Fruit fly (Drosophila melanogaster) whole organism, prepupa: ENCODE data around the gene bru3.

Experiments used
- Blimp-1 ChIP-seq: fragments of 200-800 bp; sonication (Bioruptor generic); optimal IDR thresholded peaks from 3 replicates; lab custom pipeline; 2017; ENCODE audit warnings: missing biosample characterization, missing genetic modification characterization, mild to moderate bottlenecking, moderate library complexity, missing genetic modification reagents
- CG32006 ChIP-seq: fragments of 200-800 bp; sonication (Bioruptor generic); optimal IDR thresholded peaks from 3 replicates; lab custom pipeline; 2017; ENCODE audit warnings: missing biosample characterization, mild to moderate bottlenecking, missing genetic modification characterization
- Ets96B ChIP-seq: fragments of 200-800 bp; optimal IDR thresholded peaks from 2 replicates; lab custom pipeline; 2019; ENCODE audit warnings: missing biosample characterization, mild to moderate bottlenecking, missing genetic modification characterization, moderate library complexity
- salr ChIP-seq, 2 experiments: fragments of 200-800 bp; sonication (Bioruptor generic); optimal IDR thresholded peaks; 3 replicates each; lab custom pipeline; 2016 to 2018; ENCODE audit warnings: missing biosample characterization in 2 of 2, missing genetic modification characterization in 2 of 2, mild to moderate bottlenecking in 1 of 2

- TF ChIP-seq CG32006 (GFP tag; lab: Kevin White, UChicago), result no peak
- no peak for TF ChIP-seq Blimp-1
- TF ChIP-seq Ets96B, result no peak
- no peak for TF ChIP-seq salr (GFP tag; optimal IDR thresholded peaks at IDR 0.05; lab: Kevin White, UChicago)
Measured at dm6 chr3L:13666680-13667671, 136.2 kb downstream of the bru3 start.
